Worm (Caenorhabditis elegans): ENCODE results near the gene C06B3.7.

- TF ChIP-seq W03F9.2 (tag; optimal IDR thresholded peaks at IDR 0.05) (no peak), dao-5 (tag; optimal IDR thresholded peaks at IDR 0.05) (no peak)
These were observed 47.0 kb upstream of the C06B3.7 start, which contains the start of gene srx-137 for ce11 chrV:13862505-13862904.
